Worm (Caenorhabditis elegans) whole organism, dauer: ENCODE data around the gene C54F6.3.
"Not testable (repeated sequence)": the region's sequence is repeated elsewhere in the genome, so short reads cannot be mapped to it uniquely, and the experiment has no call there.

Experiments
- unc-62 ChIP-seq: sonication (generic microtip); optimal IDR thresholded peaks from 2 replicates; lab custom pipeline; 2017; ENCODE audit warnings: missing biosample characterization, missing genetic modification reagents, missing genetic modification characterization

C54F6.3 gene

ce11 chrV:7532947-7533346 is at the start of gene C54F6.3:
Gene C54F6.3 (plus strand): TSS chrV:7533247.
- TF ChIP-seq unc-62 (GFP tag; lab: Kevin White, UChicago), result no peak

ce11 chrV:7485000-7485399 is 48.0 kb upstream of the C54F6.3 start, which contains the start of gene srbc-8:
Gene srbc-8 (minus strand): TSS chrV:7485100.
- no peak for TF ChIP-seq unc-62 (GFP tag; lab: Kevin White, UChicago)

- TF ChIP-seq unc-62 (GFP tag; lab: Kevin White, UChicago), result no peak
These were observed 45.5 kb upstream of the C54F6.3 start, which contains the start of gene srbc-7 for ce11 chrV:7487518-7487917. Gene srbc-7 (minus strand): TSS chrV:7487618.

ce11 chrV:7490340-7490739 is 42.7 kb upstream of the C54F6.3 start, which contains the start of gene srbc-9:
Gene srbc-9 (minus strand): TSS chrV:7490440.
- no peak for TF ChIP-seq unc-62 (GFP tag; lab: Kevin White, UChicago)

- no peak for TF ChIP-seq unc-62 (GFP tag; lab: Kevin White, UChicago)
These were observed 40.1 kb upstream of the C54F6.3 start, which contains the start of gene srbc-10 for ce11 chrV:7492924-7493323. Gene srbc-10 (minus strand): TSS chrV:7493024.

- TF ChIP-seq unc-62 (GFP tag; lab: Kevin White, UChicago), result no peak
These were observed 37.9 kb upstream of the C54F6.3 start, which contains the start of gene srbc-11 for ce11 chrV:7495189-7495588. Gene srbc-11 (minus strand): TSS chrV:7495289.

- no peak for TF ChIP-seq unc-62 (GFP tag; lab: Kevin White, UChicago)
These were observed 35.6 kb upstream of the C54F6.3 start, which contains the start of gene srh-79 for ce11 chrV:7497440-7497839. Gene srh-79 (plus strand): TSS chrV:7497740.

ce11 chrV:7501194-7501593 is 31.9 kb upstream of the C54F6.3 start:
- TF ChIP-seq unc-62 (GFP tag; lab: Kevin White, UChicago), result no peak

- TF ChIP-seq unc-62 (GFP tag; lab: Kevin White, UChicago), result no peak
These were observed 28.8 kb upstream of the C54F6.3 start, which contains the start of gene srh-229 for ce11 chrV:7504271-7504670. Gene srh-229 (minus strand): TSS chrV:7504371.

ce11 chrV:7506207-7506606 is 26.8 kb upstream of the C54F6.3 start:
- no peak for TF ChIP-seq unc-62 (GFP tag; lab: Kevin White, UChicago)

- TF ChIP-seq unc-62 (GFP tag; lab: Kevin White, UChicago), result no peak
These were observed 24.4 kb upstream of the C54F6.3 start, which contains the start of the genes str-31 and nhr-172 for ce11 chrV:7508566-7509044. Gene str-31 (minus strand): TSS chrV:7508666. Gene nhr-172 (plus strand): TSS chrV:7508994.

ce11 chrV:7511465-7511864 is 21.6 kb upstream of the C54F6.3 start, which contains the start of gene nhr-171:
Gene nhr-171 (plus strand): TSS chrV:7511765.
- TF ChIP-seq unc-62 (GFP tag; lab: Kevin White, UChicago), result not testable (repeated sequence)

ce11 chrV:7514939-7515338 is 18.1 kb upstream of the C54F6.3 start, which contains the start of gene srb-18:
Gene srb-18 (plus strand): TSS chrV:7515239.
- no peak for TF ChIP-seq unc-62 (GFP tag; lab: Kevin White, UChicago)

- no peak for TF ChIP-seq unc-62 (GFP tag; lab: Kevin White, UChicago)
These were observed 13.0 kb upstream of the C54F6.3 start, which contains the start of gene srb-19 for ce11 chrV:7520077-7520476. Gene srb-19 (minus strand): TSS chrV:7520177.

ce11 chrV:7521304-7521703 is 11.7 kb upstream of the C54F6.3 start:
- no peak for TF ChIP-seq unc-62 (GFP tag; lab: Kevin White, UChicago)

- TF ChIP-seq unc-62 (GFP tag; lab: Kevin White, UChicago), result no peak
These were observed 10.8 kb upstream of the C54F6.3 start, which contains the start of gene C54F6.15 for ce11 chrV:7522279-7522678. Gene C54F6.15 (minus strand): TSS chrV:7522379.

ce11 chrV:7523392-7523791 is 9.7 kb upstream of the C54F6.3 start, which contains the start of gene C54F6.6:
Gene C54F6.6 (plus strand): TSS chrV:7523692.
- TF ChIP-seq unc-62 (GFP tag; lab: Kevin White, UChicago), result no peak
